Fruit fly (Drosophila melanogaster) whole organism, embryonic: ENCODE results near the gene Trs20.
A peak's percentile ranks its signal among the peaks of the same experiment; 100 is the strongest.

Experiments
- Atf3 ChIP-seq: fragments of 200-800 bp; sonication (Bioruptor generic); optimal IDR thresholded peaks from 3 replicates; lab custom pipeline; 2016; ENCODE audit warnings: missing biosample characterization, missing genetic modification characterization
- Blimp-1 ChIP-seq: fragments of 200-800 bp; sonication (Bioruptor generic); optimal IDR thresholded peaks from 3 replicates; lab custom pipeline; 2018; ENCODE audit warnings: missing biosample characterization, missing genetic modification characterization, mild to moderate bottlenecking, moderate library complexity, missing genetic modification reagents
- BtbVII ChIP-seq: fragments of 200-800 bp; sonication (Bioruptor generic); optimal IDR thresholded peaks from 3 replicates; lab custom pipeline; 2017; ENCODE audit warnings: missing biosample characterization, mild to moderate bottlenecking, missing genetic modification characterization
- CG10209 ChIP-seq: fragments of 200-800 bp; sonication (Bioruptor generic); optimal IDR thresholded peaks from 3 replicates; lab custom pipeline; 2017; ENCODE audit warnings: missing biosample characterization, mild to moderate bottlenecking, missing genetic modification characterization, missing genetic modification reagents
- CG10979 ChIP-seq: fragments of 200-800 bp; sonication (Bioruptor generic); optimal IDR thresholded peaks from 2 replicates; lab custom pipeline; 2018; ENCODE audit warnings: missing biosample characterization, mild to moderate bottlenecking, missing genetic modification characterization, moderate library complexity
- CG11085 ChIP-seq: fragments of 200-800 bp; sonication (Bioruptor generic); IDR thresholded peaks from 2 replicates; pipeline ENCODE4 v1.3.6; 2022; ENCODE audit warnings: missing biosample characterization, missing genetic modification characterization
- CG11504 ChIP-seq: fragments of 200-800 bp; sonication (Bioruptor generic); optimal IDR thresholded peaks from 3 replicates; lab custom pipeline; 2019; ENCODE audit warnings: missing biosample characterization, mild to moderate bottlenecking, missing genetic modification characterization, moderate library complexity
- CG11696 ChIP-seq: fragments of 200-800 bp; sonication (Bioruptor generic); IDR thresholded peaks from 2 replicates; pipeline ENCODE4 v1.3.6; 2022; ENCODE audit warnings: missing biosample characterization, missing genetic modification characterization
- CG12104 ChIP-seq: fragments of 200-800 bp; sonication (Bioruptor generic); optimal IDR thresholded peaks from 3 replicates; lab custom pipeline; 2016; ENCODE audit warnings: missing biosample characterization, missing genetic modification characterization
- CG1233 ChIP-seq: fragments of 200-800 bp; sonication (Bioruptor generic); optimal IDR thresholded peaks from 4 replicates; lab custom pipeline; 2018; ENCODE audit warnings: missing biosample characterization, mild to moderate bottlenecking, missing genetic modification characterization
- CG12391 ChIP-seq: fragments of 200-800 bp; sonication (Bioruptor generic); optimal IDR thresholded peaks from 3 replicates; lab custom pipeline; 2018; ENCODE audit warnings: missing biosample characterization, mild to moderate bottlenecking, missing genetic modification characterization, moderate library complexity
- CG13624 ChIP-seq: fragments of 200-800 bp; sonication (Bioruptor generic); optimal IDR thresholded peaks from 2 replicates; lab custom pipeline; 2016; ENCODE audit warnings: missing biosample characterization, missing genetic modification characterization
- CG13775 ChIP-seq: fragments of 200-800 bp; sonication (Bioruptor generic); optimal IDR thresholded peaks from 3 replicates; lab custom pipeline; 2017; ENCODE audit warnings: missing biosample characterization, mild to moderate bottlenecking, missing genetic modification characterization
- CG17385 ChIP-seq: fragments of 200-800 bp; sonication (Bioruptor generic); optimal IDR thresholded peaks from 3 replicates; lab custom pipeline; 2018; ENCODE audit warnings: missing biosample characterization, mild to moderate bottlenecking, missing genetic modification characterization
- CG18262 ChIP-seq: fragments of 200-800 bp; optimal IDR thresholded peaks from 3 replicates; lab custom pipeline; 2019; ENCODE audit warnings: missing biosample characterization, mild to moderate bottlenecking, missing genetic modification characterization, moderate library complexity
- CG18619 ChIP-seq: fragments of 200-800 bp; sonication (Bioruptor generic); optimal IDR thresholded peaks from 3 replicates; lab custom pipeline; 2017; ENCODE audit warnings: missing biosample characterization, mild to moderate bottlenecking, missing genetic modification characterization
- CG2120 ChIP-seq: fragments of 200-800 bp; sonication (Bioruptor generic); optimal IDR thresholded peaks from 3 replicates; lab custom pipeline; 2016; ENCODE audit warnings: missing biosample characterization, missing genetic modification characterization
- CG34376 ChIP-seq: fragments of 200-800 bp; sonication (Bioruptor generic); optimal IDR thresholded peaks from 2 replicates; lab custom pipeline; 2018; ENCODE audit warnings: missing biosample characterization, mild to moderate bottlenecking, missing genetic modification characterization
- CG5180 ChIP-seq: fragments of 200-800 bp; sonication (Bioruptor generic); optimal IDR thresholded peaks from 3 replicates; lab custom pipeline; 2017; ENCODE audit warnings: missing biosample characterization, missing genetic modification characterization, mild to moderate bottlenecking, moderate library complexity, missing genetic modification reagents
- CG6765 ChIP-seq: fragments of 200-800 bp; sonication (Bioruptor generic); optimal IDR thresholded peaks from 3 replicates; lab custom pipeline; 2017; ENCODE audit warnings: missing biosample characterization, mild to moderate bottlenecking, missing genetic modification characterization
- CG7839 ChIP-seq: fragments of 200-800 bp; sonication (Bioruptor generic); optimal IDR thresholded peaks from 3 replicates; lab custom pipeline; 2018; ENCODE audit warnings: missing biosample characterization, mild to moderate bottlenecking, missing genetic modification characterization, moderate library complexity
- CG8924 ChIP-seq: fragments of 200-800 bp; optimal IDR thresholded peaks from 3 replicates; lab custom pipeline; 2019; ENCODE audit warnings: missing biosample characterization, mild to moderate bottlenecking, missing genetic modification characterization, moderate library complexity
- CG9437 ChIP-seq: fragments of 200-800 bp; sonication (Bioruptor generic); optimal IDR thresholded peaks from 2 replicates; lab custom pipeline; 2018; ENCODE audit warnings: missing biosample characterization, mild to moderate bottlenecking, missing genetic modification characterization
- Camta ChIP-seq: fragments of 200-800 bp; sonication (Bioruptor generic); optimal IDR thresholded peaks from 2 replicates; lab custom pipeline; 2016; ENCODE audit warnings: missing biosample characterization, missing genetic modification characterization
- CoRest ChIP-seq: fragments of 200-800 bp; sonication (Bioruptor generic); optimal IDR thresholded peaks from 3 replicates; lab custom pipeline; 2018; ENCODE audit warnings: missing biosample characterization, mild to moderate bottlenecking, missing genetic modification characterization, moderate library complexity
- Dek ChIP-seq: fragments of 200-800 bp; sonication (Bioruptor generic); optimal IDR thresholded peaks from 3 replicates; lab custom pipeline; 2019; ENCODE audit warnings: missing biosample characterization, mild to moderate bottlenecking, missing genetic modification characterization, moderate library complexity
- E2f2 ChIP-seq: fragments of 200-800 bp; sonication (Bioruptor generic); IDR thresholded peaks from 2 replicates; pipeline ENCODE4 v1.3.6; 2022; ENCODE audit warnings: missing biosample characterization, missing genetic modification characterization
- Ets65A ChIP-seq: fragments of 200-800 bp; sonication (Bioruptor generic); peaks from one replicate; lab custom pipeline; 2016; ENCODE audit warnings: missing biosample characterization, missing genetic modification characterization
- Hand ChIP-seq: fragments of 200-800 bp; sonication (Bioruptor generic); optimal IDR thresholded peaks from 2 replicates; lab custom pipeline; 2017; ENCODE audit warnings: mild to moderate bottlenecking, missing biosample characterization, missing genetic modification reagents, missing genetic modification characterization
- Hey ChIP-seq: fragments of 200-800 bp; sonication (Bioruptor generic); optimal IDR thresholded peaks from 3 replicates; lab custom pipeline; 2018; ENCODE audit warnings: missing biosample characterization, mild to moderate bottlenecking, missing genetic modification characterization
- Hmx ChIP-seq: fragments of 200-800 bp; sonication (Bioruptor generic); optimal IDR thresholded peaks from 2 replicates; lab custom pipeline; 2016; ENCODE audit warnings: missing biosample characterization, missing genetic modification characterization
- Meics ChIP-seq: fragments of 200-800 bp; sonication (Bioruptor generic); optimal IDR thresholded peaks from 2 replicates; lab custom pipeline; 2017; ENCODE audit warnings: missing biosample characterization, mild to moderate bottlenecking, missing genetic modification characterization
- NfI ChIP-seq: fragments of 200-800 bp; sonication (Bioruptor generic); optimal IDR thresholded peaks from 3 replicates; lab custom pipeline; 2018; ENCODE audit warnings: missing biosample characterization, mild to moderate bottlenecking, missing genetic modification characterization, moderate library complexity
- Sox100B ChIP-seq: fragments of 200-800 bp; sonication (Bioruptor generic); optimal IDR thresholded peaks from 3 replicates; lab custom pipeline; 2018; ENCODE audit warnings: missing biosample characterization, mild to moderate bottlenecking, missing genetic modification characterization
- Sox102F ChIP-seq: fragments of 200-800 bp; sonication (Bioruptor generic); optimal IDR thresholded peaks from 2 replicates; lab custom pipeline; 2018; ENCODE audit warnings: missing biosample characterization, mild to moderate bottlenecking, missing genetic modification characterization, moderate library complexity
- caup ChIP-seq: fragments of 200-800 bp; sonication (Bioruptor generic); optimal IDR thresholded peaks from 3 replicates; lab custom pipeline; 2017; ENCODE audit warnings: missing biosample characterization, mild to moderate bottlenecking, missing genetic modification characterization, moderate library complexity; ENCODE audit not compliant: severe bottlenecking
- chif ChIP-seq, 2 experiments: fragments of 200-800 bp; sonication (Bioruptor generic); optimal IDR thresholded peaks; 3 replicates each; lab custom pipeline; 2016; ENCODE audit warnings: missing biosample characterization in 2 of 2, missing genetic modification characterization in 2 of 2
- fu2 ChIP-seq: fragments of 200-800 bp; sonication (Bioruptor generic); optimal IDR thresholded peaks from 2 replicates; lab custom pipeline; 2016; ENCODE audit warnings: missing biosample characterization, missing genetic modification characterization
- gcm ChIP-seq: fragments of 200-800 bp; sonication (Bioruptor generic); optimal IDR thresholded peaks from 2 replicates; lab custom pipeline; 2019; ENCODE audit warnings: missing biosample characterization, mild to moderate bottlenecking, missing genetic modification characterization, moderate library complexity
- hb ChIP-seq: fragments of 200-800 bp; sonication (Bioruptor generic); IDR thresholded peaks from 3 replicates; pipeline ENCODE4 v1.3.6; 2022; ENCODE audit warnings: missing biosample characterization, missing genetic modification characterization; ENCODE audit not compliant: partially characterized antibody
- kay ChIP-seq: fragments of 200-800 bp; sonication (Bioruptor generic); optimal IDR thresholded peaks from 2 replicates; lab custom pipeline; 2016; ENCODE audit warnings: missing biosample characterization, missing genetic modification characterization
- lbe ChIP-seq: fragments of 200-800 bp; sonication (Bioruptor generic); optimal IDR thresholded peaks from 2 replicates; lab custom pipeline; 2016; ENCODE audit warnings: missing biosample characterization, mild to moderate bottlenecking, missing genetic modification characterization
- lilli ChIP-seq: fragments of 200-800 bp; sonication (Bioruptor generic); optimal IDR thresholded peaks from 3 replicates; lab custom pipeline; 2016; ENCODE audit warnings: missing biosample characterization, missing genetic modification characterization
- mam ChIP-seq: fragments of 200-800 bp; sonication (Bioruptor generic); optimal IDR thresholded peaks from 3 replicates; lab custom pipeline; 2016; ENCODE audit warnings: missing biosample characterization, missing genetic modification characterization
- pho ChIP-seq: fragments of 200-800 bp; sonication (Bioruptor generic); optimal IDR thresholded peaks from 2 replicates; lab custom pipeline; 2016; ENCODE audit warnings: missing biosample characterization, missing genetic modification characterization
- pnt ChIP-seq: fragments of 200-800 bp; sonication (Bioruptor generic); optimal IDR thresholded peaks from 3 replicates; lab custom pipeline; 2016; ENCODE audit warnings: missing biosample characterization, missing genetic modification characterization
- run ChIP-seq: fragments of 200-800 bp; sonication (Bioruptor generic); optimal IDR thresholded peaks from 3 replicates; lab custom pipeline; 2018; ENCODE audit warnings: missing biosample characterization, mild to moderate bottlenecking, missing genetic modification characterization
- slp2 ChIP-seq: fragments of 200-800 bp; sonication (Bioruptor generic); optimal IDR thresholded peaks from 2 replicates; lab custom pipeline; 2016; ENCODE audit warnings: missing biosample characterization, missing genetic modification characterization
- tio ChIP-seq: fragments of 200-800 bp; sonication (Bioruptor generic); optimal IDR thresholded peaks from 2 replicates; lab custom pipeline; 2017; ENCODE audit warnings: missing biosample characterization, missing genetic modification characterization, inconsistent platforms
- wor ChIP-seq: fragments of 200-800 bp; sonication (Bioruptor generic); IDR thresholded peaks from 2 replicates; pipeline ENCODE4 v1.3.6; 2022; ENCODE audit warnings: missing biosample characterization, missing genetic modification characterization

Gene Trs20

DNA sequence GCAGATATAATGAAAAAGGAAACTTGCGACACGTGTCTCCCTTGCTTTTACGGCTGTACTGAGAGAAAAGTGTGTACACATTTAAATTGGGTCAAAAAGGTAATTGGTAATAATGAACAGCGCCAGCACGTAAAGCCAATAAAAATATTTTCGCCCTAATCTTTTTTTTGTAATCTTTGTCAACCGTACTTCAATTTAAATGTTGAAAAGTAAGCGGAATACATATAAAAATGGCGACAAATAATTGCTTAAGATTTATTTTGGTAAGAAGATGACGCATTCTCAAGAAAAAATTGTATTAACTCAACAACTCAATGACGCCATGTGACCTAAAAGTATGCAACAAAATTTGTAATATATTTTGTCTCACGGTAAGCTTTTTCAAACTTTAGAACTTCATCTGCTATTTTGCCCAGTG lies 16.4 kb upstream of the Trs20 start (continued):
- TF ChIP-seq CG10979 (tag; lab: Kevin White, UChicago) (no peak), Ets65A (GFP tag; lab: Kevin White, UChicago) (peak; percentile 90), CG2120 (peak; percentile 57), wor (GFP tag; lab: Robert Waterston, UW) (no peak), tio (GFP tag; lab: Kevin White, UChicago) (peak; percentile 22), CG11085 (GFP tag; lab: Robert Waterston, UW) (no peak), Atf3 (GFP tag; lab: Kevin White, UChicago) (peak; percentile 9), CG34376 (GFP tag; lab: Kevin White, UChicago) (peak; percentile 7), CG18619 (peak; percentile 34), CG5180 (peak; percentile 17), Meics (GFP tag; lab: Kevin White, UChicago) (peak; percentile 70), pho (GFP tag; lab: Kevin White, UChicago) (peak; percentile 45), pnt (GFP tag; lab: Kevin White, UChicago) (peak; percentile 8), CG10209 (GFP tag; lab: Kevin White, UChicago) (peak; percentile 35), E2f2 (GFP tag; lab: Robert Waterston, UW) (0 out of 2 replicates have a peak, but pooled peaks have one; percentile 9), CG1233 (peak; percentile 37), hb (GFP tag; lab: Robert Waterston, UW) (no peak), run (tag; lab: Kevin White, UChicago) (no peak), slp2 (GFP tag; lab: Kevin White, UChicago) (no peak), CG6765 (GFP tag; lab: Kevin White, UChicago) (peak; percentile 6), Sox102F (GFP tag; lab: Kevin White, UChicago) (peak; percentile 29), CoRest (tag; lab: Kevin White, UChicago) (peak; percentile 53), CG7839 (tag; lab: Kevin White, UChicago) (peak; percentile 48), BtbVII (GFP tag; lab: Kevin White, UChicago) (peak; percentile 22), lbe (GFP tag; lab: Kevin White, UChicago) (no peak), CG18262 (tag; lab: Kevin White, UChicago) (peak; percentile 20), lilli (GFP tag; lab: Kevin White, UChicago) (peak; percentile 8), Blimp-1 (peak; percentile 12), CG12104 (GFP tag; lab: Kevin White, UChicago) (peak; percentile 16), chif (GFP tag; optimal IDR thresholded peaks at IDR 0.05; lab: Kevin White, UChicago) (peak; percentile 3 to 14), Hmx (GFP tag; lab: Kevin White, UChicago) (peak; percentile 1), Camta (peak; percentile 23), NfI (GFP tag; lab: Kevin White, UChicago) (peak; percentile 25), Sox100B (GFP tag; lab: Kevin White, UChicago) (peak; percentile 40), Dek (no peak), CG13624 (GFP tag; lab: Kevin White, UChicago) (peak; percentile 9), gcm (GFP tag; lab: Kevin White, UChicago) (no peak), CG9437 (GFP tag; lab: Kevin White, UChicago) (peak; percentile 37), Hand (GFP tag; lab: Kevin White, UChicago) (peak; percentile 53), CG17385 (peak; percentile 4), CG13775 (GFP tag; lab: Kevin White, UChicago) (no peak), CG11696 (GFP tag; lab: Robert Waterston, UW) (no peak), fu2 (GFP tag; lab: Kevin White, UChicago) (peak; percentile 14), CG8924 (tag; lab: Kevin White, UChicago) (peak; percentile 27), kay (GFP tag; lab: Kevin White, UChicago) (peak; percentile 60), caup (GFP tag; lab: Kevin White, UChicago) (peak; percentile 28), mam (GFP tag; lab: Kevin White, UChicago) (peak; percentile 16), CG11504 (peak; percentile 63), Hey (tag; lab: Kevin White, UChicago) (peak; percentile 86), CG12391 (tag; lab: Kevin White, UChicago) (peak; percentile 18)
